Worm (Caenorhabditis elegans) whole organism, young adult: Measurements from ENCODE around the gene cmtr-2.

Experiments
- D2030.7 ChIP-seq: fragments of 200-800 bp; sonication (Bioruptor generic); IDR thresholded peaks from 2 replicates; pipeline ENCODE4 v1.3.6; 2022; ENCODE audit warnings: missing genetic modification reagents, missing genetic modification characterization, missing compliant biosample characterization
- F10E7.11 ChIP-seq: sonication (generic microtip); optimal IDR thresholded peaks from 2 replicates; lab custom pipeline; 2017; ENCODE audit warnings: mild to moderate bottlenecking, missing genetic modification characterization, moderate library complexity, missing compliant biosample characterization
- F22D6.2 ChIP-seq: sonication (generic microtip); optimal IDR thresholded peaks from 2 replicates; lab custom pipeline; 2016; ENCODE audit warnings: mild to moderate bottlenecking, missing genetic modification characterization, missing compliant biosample characterization
- F23B12.7 ChIP-seq: sonication (generic microtip); optimal IDR thresholded peaks from 2 replicates; lab custom pipeline; 2017; ENCODE audit warnings: missing genetic modification characterization, mild to moderate bottlenecking, missing compliant biosample characterization, antibody characterized with exemption, moderate library complexity; ENCODE audit not compliant: insufficient read depth
- F33H1.4 ChIP-seq: fragments of 200-800 bp; sonication (Bioruptor generic); IDR thresholded peaks from 2 replicates; pipeline ENCODE4 v1.3.6; 2022; ENCODE audit warnings: missing genetic modification reagents, missing genetic modification characterization, missing compliant biosample characterization
- F39B2.1 ChIP-seq: fragments of 200-800 bp; sonication (Bioruptor generic); IDR thresholded peaks from 2 replicates; pipeline ENCODE4 v1.3.6; 2022; ENCODE audit warnings: missing genetic modification reagents, missing genetic modification characterization, missing compliant biosample characterization
- F49E8.2 ChIP-seq: sonication (generic microtip); optimal IDR thresholded peaks from 3 replicates; lab custom pipeline; 2017; ENCODE audit warnings: missing genetic modification characterization, mild to moderate bottlenecking, missing compliant biosample characterization, antibody characterized with exemption, moderate library complexity; ENCODE audit not compliant: insufficient read depth
- F52B5.7 ChIP-seq: sonication (generic microtip); optimal IDR thresholded peaks from 2 replicates; lab custom pipeline; 2016; ENCODE audit warnings: mild to moderate bottlenecking, missing genetic modification characterization, missing compliant biosample characterization
- F57A8.1 ChIP-seq: fragments of 200-800 bp; sonication (Bioruptor generic); optimal IDR thresholded peaks from 2 replicates; lab custom pipeline; 2018; ENCODE audit warnings: mild to moderate bottlenecking, missing genetic modification characterization, moderate library complexity, missing compliant biosample characterization
- F57C9.4 ChIP-seq: sonication (generic microtip); optimal IDR thresholded peaks from 2 replicates; lab custom pipeline; 2017; ENCODE audit warnings: mild to moderate bottlenecking, missing genetic modification characterization, missing compliant biosample characterization
- T07F8.4 ChIP-seq: sonication (generic microtip); optimal IDR thresholded peaks from 2 replicates; lab custom pipeline; 2016; ENCODE audit warnings: mild to moderate bottlenecking, missing genetic modification characterization, moderate library complexity, missing compliant biosample characterization
- Y95B8A.8 ChIP-seq: fragments of 200-800 bp; sonication (Bioruptor generic); IDR thresholded peaks from 2 replicates; pipeline ENCODE4 v1.3.6; 2022; ENCODE audit warnings: missing genetic modification reagents, missing genetic modification characterization, missing compliant biosample characterization
- ama-1 ChIP-seq, 3 experiments: fragments of 150-350 bp in 1 of 3; sonication (generic microtip) in 2 of 3; optimal IDR thresholded peaks; 2 replicates each; lab custom pipeline; 2014 to 2018; ENCODE audit warnings: missing biosample characterization in 2 of 3, missing genetic modification characterization in 2 of 3, missing genetic modification reagents in 2 of 3
- aptf-3 ChIP-seq: fragments of 200-800 bp; sonication (Bioruptor generic); IDR thresholded peaks from 2 replicates; pipeline ENCODE4 v1.3.6; 2022; ENCODE audit warnings: missing genetic modification characterization, missing compliant biosample characterization
- attf-5 ChIP-seq: fragments of 200-800 bp; sonication (Bioruptor generic); optimal IDR thresholded peaks from 2 replicates; lab custom pipeline; 2018; ENCODE audit warnings: mild to moderate bottlenecking, missing genetic modification characterization, missing compliant biosample characterization
- bed-2 ChIP-seq: fragments of 200-800 bp; sonication (Bioruptor generic); IDR thresholded peaks from 2 replicates; pipeline ENCODE4 v1.3.6; 2022; ENCODE audit warnings: missing genetic modification reagents, missing genetic modification characterization, missing compliant biosample characterization
- ccch-3 ChIP-seq: fragments of 200-800 bp; sonication (Bioruptor generic); optimal IDR thresholded peaks from 2 replicates; lab custom pipeline; 2018; ENCODE audit warnings: mild to moderate bottlenecking, missing genetic modification characterization, missing compliant biosample characterization
- ceh-40 ChIP-seq: fragments of 200-800 bp; sonication (Bioruptor generic); IDR thresholded peaks from 2 replicates; pipeline ENCODE4 v1.3.6; 2022; ENCODE audit warnings: missing genetic modification characterization, missing compliant biosample characterization
- ceh-91 ChIP-seq: fragments of 200-800 bp; sonication (Bioruptor generic); IDR thresholded peaks from 2 replicates; pipeline ENCODE4 v1.3.6; 2022; ENCODE audit warnings: missing genetic modification reagents, missing genetic modification characterization, missing compliant biosample characterization
- dpl-1 ChIP-seq: fragments of 150-350 bp; optimal IDR thresholded peaks from 2 replicates; lab custom pipeline; 2014; ENCODE audit warnings: missing biosample characterization, missing genetic modification reagents, missing genetic modification characterization
- efl-1 ChIP-seq: fragments of 150-350 bp; optimal IDR thresholded peaks from 2 replicates; lab custom pipeline; 2014; ENCODE audit warnings: missing biosample characterization, missing genetic modification reagents, missing genetic modification characterization
- egrh-3 ChIP-seq: fragments of 200-800 bp; sonication (Bioruptor generic); IDR thresholded peaks from 2 replicates; pipeline ENCODE4 v1.3.6; 2022; ENCODE audit warnings: missing genetic modification reagents, missing genetic modification characterization, missing compliant biosample characterization
- fkh-3 ChIP-seq: sonication (generic microtip); optimal IDR thresholded peaks from 2 replicates; lab custom pipeline; 2016; ENCODE audit warnings: mild to moderate bottlenecking, missing genetic modification characterization, missing compliant biosample characterization
- gei-17 ChIP-seq: fragments of 200-800 bp; sonication (Bioruptor generic); optimal IDR thresholded peaks from 2 replicates; lab custom pipeline; 2018; ENCODE audit warnings: mild to moderate bottlenecking, missing genetic modification characterization, missing compliant biosample characterization
- hlh-12 ChIP-seq: sonication (generic microtip); optimal IDR thresholded peaks from 2 replicates; lab custom pipeline; 2016; ENCODE audit warnings: missing genetic modification characterization, missing compliant biosample characterization
- hlh-26 ChIP-seq: fragments of 200-800 bp; sonication (Bioruptor generic); conservative IDR thresholded peaks from 2 replicates; pipeline ENCODE4 v1.3.6; 2022; ENCODE audit warnings: missing genetic modification reagents, missing genetic modification characterization, missing compliant biosample characterization
- hmg-1.2 ChIP-seq: fragments of 200-800 bp; sonication (Bioruptor generic); IDR thresholded peaks from 2 replicates; pipeline ENCODE4 v1.3.6; 2022; ENCODE audit warnings: missing genetic modification reagents, missing genetic modification characterization, missing compliant biosample characterization
- hmg-20 ChIP-seq: fragments of 200-800 bp; sonication (Bioruptor generic); IDR thresholded peaks from 2 replicates; pipeline ENCODE4 v1.3.6; 2022; ENCODE audit warnings: missing genetic modification reagents, missing genetic modification characterization, missing compliant biosample characterization
- let-526 ChIP-seq: fragments of 200-800 bp; sonication (Bioruptor generic); IDR thresholded peaks from 2 replicates; pipeline ENCODE4 v1.3.6; 2022; ENCODE audit warnings: missing genetic modification reagents, missing genetic modification characterization, missing compliant biosample characterization
- lin-26 ChIP-seq: fragments of 200-800 bp; sonication (Bioruptor generic); IDR thresholded peaks from 2 replicates; pipeline ENCODE4 v1.3.6; 2022; ENCODE audit warnings: missing genetic modification reagents, missing genetic modification characterization, missing compliant biosample characterization
- lsy-27 ChIP-seq: sonication (generic microtip); optimal IDR thresholded peaks from 2 replicates; lab custom pipeline; 2017; ENCODE audit warnings: missing genetic modification characterization, mild to moderate bottlenecking, missing compliant biosample characterization, antibody characterized with exemption, missing genotype, borderline replicate concordance; ENCODE audit not compliant: insufficient read depth
- madf-10 ChIP-seq: sonication (generic microtip); optimal IDR thresholded peaks from 2 replicates; lab custom pipeline; 2016; ENCODE audit warnings: mild to moderate bottlenecking, missing genetic modification characterization, missing compliant biosample characterization
- mxl-1 ChIP-seq: sonication (generic microtip); optimal IDR thresholded peaks from 2 replicates; lab custom pipeline; 2016; ENCODE audit warnings: missing genetic modification characterization, missing compliant biosample characterization
- nfyb-1 ChIP-seq: fragments of 200-800 bp; sonication (Bioruptor generic); IDR thresholded peaks from 2 replicates; pipeline ENCODE4 v1.3.6; 2022; ENCODE audit warnings: missing genetic modification reagents, missing genetic modification characterization, missing compliant biosample characterization
- nhr-27 ChIP-seq: fragments of 200-800 bp; sonication (Bioruptor generic); optimal IDR thresholded peaks from 2 replicates; lab custom pipeline; 2018; ENCODE audit warnings: mild to moderate bottlenecking, missing genetic modification characterization, moderate library complexity, missing compliant biosample characterization
- rcor-1 ChIP-seq: fragments of 200-800 bp; sonication (Bioruptor generic); IDR thresholded peaks from 2 replicates; pipeline ENCODE4 v1.3.6; 2022; ENCODE audit warnings: missing genetic modification reagents, missing genetic modification characterization, missing compliant biosample characterization
- rec-8 ChIP-seq, 2 experiments: sonication (generic microtip); optimal IDR thresholded peaks; 2 replicates each; lab custom pipeline; 2016; ENCODE audit warnings: mild to moderate bottlenecking in 2 of 2, missing genetic modification characterization in 2 of 2, missing genetic modification reagents in 2 of 2, missing genotype in 2 of 2, missing biosample characterization in 1 of 2, missing compliant biosample characterization in 1 of 2, moderate library complexity in 1 of 2
- sdz-38 ChIP-seq: sonication (generic microtip); optimal IDR thresholded peaks from 2 replicates; lab custom pipeline; 2016; ENCODE audit warnings: missing genotype, missing genetic modification characterization, missing compliant biosample characterization
- snpc-1.1 ChIP-seq: sonication (generic microtip); optimal IDR thresholded peaks from 2 replicates; lab custom pipeline; 2017; ENCODE audit warnings: missing genetic modification characterization, mild to moderate bottlenecking, missing compliant biosample characterization, antibody characterized with exemption, moderate library complexity, missing genotype, missing genetic modification reagents; ENCODE audit not compliant: insufficient read depth
- snpc-1.3 ChIP-seq: sonication (generic microtip); optimal IDR thresholded peaks from 2 replicates; lab custom pipeline; 2017; ENCODE audit warnings: missing genetic modification characterization, mild to moderate bottlenecking, missing compliant biosample characterization, antibody characterized with exemption, moderate library complexity, missing genotype, missing genetic modification reagents; ENCODE audit not compliant: insufficient read depth
- snpc-3.4 ChIP-seq: sonication (generic microtip); optimal IDR thresholded peaks from 2 replicates; lab custom pipeline; 2017; ENCODE audit warnings: missing genetic modification characterization, mild to moderate bottlenecking, missing compliant biosample characterization, antibody characterized with exemption, moderate library complexity, missing genotype, missing genetic modification reagents
- sptf-2 ChIP-seq: fragments of 200-800 bp; sonication (Bioruptor generic); optimal IDR thresholded peaks from 2 replicates; lab custom pipeline; 2018; ENCODE audit warnings: mild to moderate bottlenecking, missing genetic modification characterization, missing compliant biosample characterization
- tbx-9 ChIP-seq: sonication (generic microtip); optimal IDR thresholded peaks from 2 replicates; lab custom pipeline; 2016; ENCODE audit warnings: borderline replicate concordance, missing genetic modification characterization, inconsistent platforms, missing compliant biosample characterization
- unc-130 ChIP-seq: sonication (generic microtip); optimal IDR thresholded peaks from 2 replicates; lab custom pipeline; 2016; ENCODE audit warnings: missing genetic modification reagents, missing genetic modification characterization, missing compliant biosample characterization
- ztf-18 ChIP-seq: sonication (generic microtip); optimal IDR thresholded peaks from 2 replicates; lab custom pipeline; 2016; ENCODE audit warnings: missing genotype, mild to moderate bottlenecking, missing genetic modification characterization, missing compliant biosample characterization
- ztf-28 ChIP-seq: fragments of 200-800 bp; sonication (Bioruptor generic); IDR thresholded peaks from 2 replicates; pipeline ENCODE4 v1.3.6; 2022; ENCODE audit warnings: missing genetic modification reagents, missing genetic modification characterization, missing compliant biosample characterization
- ztf-3 ChIP-seq: fragments of 200-800 bp; sonication (Bioruptor generic); optimal IDR thresholded peaks from 2 replicates; lab custom pipeline; 2018; ENCODE audit warnings: mild to moderate bottlenecking, missing genetic modification characterization, missing compliant biosample characterization

The cmtr-2 gene

ce11 chrIII:6606022-6606467 is 9.2 kb upstream of the cmtr-2 start (continued):
- TF ChIP-seq ama-1 (optimal IDR thresholded peaks at IDR 0.05; lab: Kevin White, UChicago), result peak; percentile 80
- peak in 1 of 2 experiments; percentile 52 for TF ChIP-seq ama-1 (GFP tag; optimal IDR thresholded peaks at IDR 0.05; lab: Kevin White, UChicago)
- no peak for TF ChIP-seq tbx-9 (tag; lab: Kevin White, UChicago)
- TF ChIP-seq gei-17 (GFP tag; lab: Kevin White, UChicago), result peak; percentile 56
- no peak for TF ChIP-seq let-526 (GFP tag; lab: Robert Waterston, UW)
- no peak for TF ChIP-seq ccch-3 (GFP tag; lab: Kevin White, UChicago)
- TF ChIP-seq ztf-18 (tag; lab: Kevin White, UChicago), result peak; percentile 51
- TF ChIP-seq F52B5.7 (tag; lab: Kevin White, UChicago), result peak; percentile 91
- peak; percentile 6 for TF ChIP-seq snpc-1.1 (tag; lab: Kevin White, UChicago)
- no peak for TF ChIP-seq ceh-40 (GFP tag; lab: Robert Waterston, UW)
- TF ChIP-seq sdz-38 (tag; lab: Kevin White, UChicago), result no peak
- peak; percentile 58 for TF ChIP-seq snpc-3.4
- peak; percentile 70 for TF ChIP-seq rcor-1 (GFP tag; lab: Robert Waterston, UW)
- no peak for TF ChIP-seq hlh-26
- no peak for TF ChIP-seq hlh-12 (tag; lab: Kevin White, UChicago)
- TF ChIP-seq nfyb-1, result peak; percentile 88
- no peak for TF ChIP-seq F57A8.1 (GFP tag; lab: Kevin White, UChicago)
- no peak for TF ChIP-seq bed-2 (GFP tag; lab: Robert Waterston, UW)
- no peak for TF ChIP-seq sptf-2
- peak; percentile 60 for TF ChIP-seq T07F8.4 (tag; lab: Kevin White, UChicago)
- TF ChIP-seq F57C9.4 (tag; lab: Kevin White, UChicago), result peak; percentile 86
- peak; percentile 24 for TF ChIP-seq unc-130 (GFP tag; lab: Kevin White, UChicago)
- TF ChIP-seq aptf-3 (GFP tag; lab: Robert Waterston, UW), result 0 out of 2 replicates have a peak, but pooled peaks have one; percentile 56
- TF ChIP-seq rec-8 (tag; optimal IDR thresholded peaks at IDR 0.05; lab: Kevin White, UChicago), result peak in 1 of 2 experiments; percentile 59
- peak; percentile 92 for TF ChIP-seq attf-5
- TF ChIP-seq lsy-27 (tag; lab: Kevin White, UChicago), result no peak
- peak; percentile 13 for TF ChIP-seq dpl-1 (GFP tag; lab: Kevin White, UChicago)
- peak; percentile 29 for TF ChIP-seq efl-1 (GFP tag; lab: Kevin White, UChicago)
- no peak for TF ChIP-seq nhr-27 (tag; lab: Kevin White, UChicago)
- TF ChIP-seq D2030.7, result no peak
- TF ChIP-seq lin-26 (GFP tag; lab: Robert Waterston, UW), result peak; percentile 70
- 0 out of 2 replicates have a peak, but pooled peaks have one; percentile 35 for TF ChIP-seq F39B2.1 (GFP tag; lab: Robert Waterston, UW)
- TF ChIP-seq hmg-1.2 (GFP tag; lab: Robert Waterston, UW), result peak; percentile 83
- peak; percentile 53 for TF ChIP-seq F33H1.4 (GFP tag; lab: Robert Waterston, UW)
- peak; percentile 86 for TF ChIP-seq Y95B8A.8
- no peak for TF ChIP-seq mxl-1 (tag; lab: Kevin White, UChicago)
- TF ChIP-seq ceh-91 (GFP tag; lab: Robert Waterston, UW), result no peak
- no peak for TF ChIP-seq hmg-20
- TF ChIP-seq fkh-3 (tag; lab: Kevin White, UChicago), result peak; percentile 51
- peak; percentile 74 for TF ChIP-seq F10E7.11 (tag; lab: Kevin White, UChicago)
- TF ChIP-seq madf-10 (tag; lab: Kevin White, UChicago), result peak; percentile 69
- TF ChIP-seq F23B12.7 (tag; lab: Kevin White, UChicago), result no peak
- no peak for TF ChIP-seq ztf-28
- peak; percentile 32; the same call in 1 of the 2 replicates for TF ChIP-seq egrh-3 (GFP tag; lab: Robert Waterston, UW)
- TF ChIP-seq snpc-1.3 (tag; lab: Kevin White, UChicago), result peak; percentile 20
- no peak for TF ChIP-seq F22D6.2 (tag; lab: Kevin White, UChicago)
- no peak for TF ChIP-seq ztf-3 (GFP tag; lab: Kevin White, UChicago)
- TF ChIP-seq F49E8.2 (tag; lab: Kevin White, UChicago), result peak; percentile 71
